Worm (Caenorhabditis elegans): Measurements from ENCODE around the gene slc-25A21.

- no peak for TF ChIP-seq ztf-29 (GFP tag; IDR thresholded peaks at IDR 0.05)
- no peak for TF ChIP-seq flt-1 (GFP tag; IDR thresholded peaks at IDR 0.05)
- TF ChIP-seq med-1 (GFP tag; optimal IDR thresholded peaks at IDR 0.05; ENCODE audit: insufficient read depth): no peak
- TF ChIP-seq tab-1 (GFP tag; IDR thresholded peaks at IDR 0.05): no peak
- no peak for TF ChIP-seq ref-1 (GFP tag; conservative IDR thresholded peaks at IDR 0.05)
- TF ChIP-seq ztf-23 (GFP tag; IDR thresholded peaks at IDR 0.05): no peak
- no peak for TF ChIP-seq cog-1 (tag; optimal IDR thresholded peaks at IDR 0.05)
- no peak for TF ChIP-seq klf-2 (GFP tag; conservative IDR thresholded peaks at IDR 0.05)
- TF ChIP-seq T22C8.4 (GFP tag; IDR thresholded peaks at IDR 0.05): no peak
Observed at ce11 chrX:16204310-16204709, 14.7 kb downstream of the slc-25A21 start.

Measured in whole organism, midembryonic.